Fruit fly (Drosophila melanogaster) whole organism, embryonic: ENCODE measurements around the gene Eig71Ea.

Source experiments
- ATbp ChIP-seq: fragments of 200-800 bp; sonication (Bioruptor generic); optimal IDR thresholded peaks from 2 replicates; lab custom pipeline; 2017; ENCODE audit warnings: missing biosample characterization, mild to moderate bottlenecking, missing genetic modification characterization, missing genetic modification reagents
- BtbVII ChIP-seq: fragments of 200-800 bp; sonication (Bioruptor generic); optimal IDR thresholded peaks from 3 replicates; lab custom pipeline; 2017; ENCODE audit warnings: missing biosample characterization, mild to moderate bottlenecking, missing genetic modification characterization
- CG14014 ChIP-seq: fragments of 200-800 bp; sonication (Bioruptor generic); IDR thresholded peaks from 2 replicates; pipeline ENCODE4 v1.3.6; 2022; ENCODE audit warnings: missing biosample characterization, missing genetic modification characterization
- CG15011 ChIP-seq: fragments of 200-800 bp; sonication (Bioruptor generic); optimal IDR thresholded peaks from 3 replicates; lab custom pipeline; 2018; ENCODE audit warnings: missing biosample characterization, mild to moderate bottlenecking, missing genetic modification characterization
- CG15601 ChIP-seq: fragments of 200-800 bp; sonication (Bioruptor generic); optimal IDR thresholded peaks from 3 replicates; lab custom pipeline; 2019; ENCODE audit warnings: missing biosample characterization, mild to moderate bottlenecking, missing genetic modification characterization, moderate library complexity
- CG15696 ChIP-seq: fragments of 200-800 bp; sonication (Bioruptor generic); optimal IDR thresholded peaks from 2 replicates; lab custom pipeline; 2019; ENCODE audit warnings: missing biosample characterization, mild to moderate bottlenecking, missing genetic modification characterization, moderate library complexity
- CG1647 ChIP-seq: fragments of 200-800 bp; sonication (Bioruptor generic); optimal IDR thresholded peaks from 3 replicates; lab custom pipeline; 2016; ENCODE audit warnings: missing biosample characterization, missing genetic modification characterization
- CG17385 ChIP-seq: fragments of 200-800 bp; sonication (Bioruptor generic); optimal IDR thresholded peaks from 3 replicates; lab custom pipeline; 2018; ENCODE audit warnings: missing biosample characterization, mild to moderate bottlenecking, missing genetic modification characterization
- CG2678 ChIP-seq: fragments of 200-800 bp; sonication (Bioruptor generic); optimal IDR thresholded peaks from 3 replicates; lab custom pipeline; 2019; ENCODE audit warnings: missing biosample characterization, mild to moderate bottlenecking, missing genetic modification characterization, moderate library complexity
- CG32532 ChIP-seq: fragments of 200-800 bp; sonication (Bioruptor generic); IDR thresholded peaks from 2 replicates; pipeline ENCODE4 v1.3.6; 2022; ENCODE audit warnings: missing biosample characterization, missing genetic modification characterization
- CG34422 ChIP-seq: fragments of 200-800 bp; sonication (Bioruptor generic); IDR thresholded peaks from 3 replicates; pipeline ENCODE4 v1.3.6; 2022; ENCODE audit warnings: missing biosample characterization, missing genetic modification characterization
- CG43689 ChIP-seq: fragments of 200-800 bp; sonication (Bioruptor generic); IDR thresholded peaks from 2 replicates; pipeline ENCODE4 v1.3.6; 2022; ENCODE audit warnings: missing biosample characterization, missing genetic modification characterization
- CG4424 ChIP-seq: fragments of 200-800 bp; sonication (Bioruptor generic); optimal IDR thresholded peaks from 3 replicates; lab custom pipeline; 2016; ENCODE audit warnings: missing biosample characterization, missing genetic modification characterization
- CG4820 ChIP-seq: fragments of 200-800 bp; sonication (Bioruptor generic); optimal IDR thresholded peaks from 3 replicates; lab custom pipeline; 2016; ENCODE audit warnings: missing biosample characterization, missing genetic modification characterization
- CG5245 ChIP-seq: fragments of 200-800 bp; sonication (Bioruptor generic); optimal IDR thresholded peaks from 3 replicates; lab custom pipeline; 2016; ENCODE audit warnings: missing biosample characterization, missing genetic modification characterization
- CG6654 ChIP-seq: fragments of 200-800 bp; sonication (Bioruptor generic); optimal IDR thresholded peaks from 2 replicates; lab custom pipeline; 2017; ENCODE audit warnings: missing biosample characterization, mild to moderate bottlenecking, missing genetic modification characterization
- CG6813 ChIP-seq: fragments of 200-800 bp; sonication (Bioruptor generic); optimal IDR thresholded peaks from 2 replicates; lab custom pipeline; 2017; ENCODE audit warnings: missing biosample characterization, missing genetic modification characterization, mild to moderate bottlenecking, moderate library complexity, missing genetic modification reagents
- CG9932 ChIP-seq: fragments of 200-800 bp; sonication (Bioruptor generic); IDR thresholded peaks from 2 replicates; pipeline ENCODE4 v1.3.6; 2022; ENCODE audit warnings: missing biosample characterization, missing genetic modification characterization
- CrebB ChIP-seq: fragments of 200-800 bp; sonication (Bioruptor generic); optimal IDR thresholded peaks from 3 replicates; lab custom pipeline; 2018; ENCODE audit warnings: missing biosample characterization, mild to moderate bottlenecking, missing genetic modification characterization
- Deaf1 ChIP-seq: fragments of 200-800 bp; optimal IDR thresholded peaks from 3 replicates; lab custom pipeline; 2019; ENCODE audit warnings: missing biosample characterization, mild to moderate bottlenecking, missing genetic modification characterization, moderate library complexity
- E2f2 ChIP-seq: fragments of 200-800 bp; sonication (Bioruptor generic); IDR thresholded peaks from 2 replicates; pipeline ENCODE4 v1.3.6; 2022; ENCODE audit warnings: missing biosample characterization, missing genetic modification characterization
- HHEX ChIP-seq: fragments of 200-800 bp; sonication (Bioruptor generic); optimal IDR thresholded peaks from 3 replicates; lab custom pipeline; 2017; ENCODE audit warnings: missing biosample characterization, mild to moderate bottlenecking, missing genetic modification characterization, missing genetic modification reagents
- Hr78 ChIP-seq, 2 experiments: fragments of 200-800 bp in 1 of 2; fragments of >200 bp in 1 of 2; sonication (Bioruptor generic) in 1 of 2; optimal IDR thresholded peaks; 2 replicates each; lab custom pipeline; 2017 to 2019; ENCODE audit warnings: missing biosample characterization in 2 of 2, missing genetic modification characterization in 2 of 2, mild to moderate bottlenecking in 1 of 2, moderate library complexity in 1 of 2
- Mrtf ChIP-seq: fragments of 200-800 bp; sonication (Bioruptor generic); IDR thresholded peaks from 3 replicates; pipeline ENCODE4 v1.3.6; 2022; ENCODE audit warnings: missing biosample characterization, missing genetic modification characterization
- Ptx1 ChIP-seq: fragments of 200-800 bp; sonication (Bioruptor generic); IDR thresholded peaks from 2 replicates; pipeline ENCODE4 v1.3.6; 2022; ENCODE audit warnings: missing biosample characterization, missing genetic modification characterization
- Tbp ChIP-seq: fragments of >200 bp; optimal IDR thresholded peaks from 2 replicates; lab custom pipeline; 2018; ENCODE audit warnings: missing biosample characterization, missing genetic modification characterization
- ac ChIP-seq: fragments of 200-800 bp; sonication (Bioruptor generic); optimal IDR thresholded peaks from 3 replicates; lab custom pipeline; 2017; ENCODE audit warnings: missing biosample characterization, mild to moderate bottlenecking, missing genetic modification characterization
- bcd ChIP-seq: fragments of 200-800 bp; sonication (Bioruptor generic); optimal IDR thresholded peaks from 2 replicates; lab custom pipeline; 2017; ENCODE audit warnings: missing biosample characterization, mild to moderate bottlenecking, missing genetic modification characterization
- btn ChIP-seq: fragments of 200-800 bp; sonication (Bioruptor generic); optimal IDR thresholded peaks from 2 replicates; lab custom pipeline; 2016; ENCODE audit warnings: missing biosample characterization, missing genetic modification characterization
- cas ChIP-seq: fragments of 200-800 bp; sonication (Bioruptor generic); IDR thresholded peaks from 2 replicates; pipeline ENCODE4 v1.3.6; 2022; ENCODE audit warnings: missing biosample characterization, missing genetic modification characterization
- caup ChIP-seq: fragments of 200-800 bp; sonication (Bioruptor generic); optimal IDR thresholded peaks from 3 replicates; lab custom pipeline; 2017; ENCODE audit warnings: missing biosample characterization, mild to moderate bottlenecking, missing genetic modification characterization, moderate library complexity; ENCODE audit not compliant: severe bottlenecking
- dan ChIP-seq: fragments of 200-800 bp; sonication (Bioruptor generic); IDR thresholded peaks from 2 replicates; pipeline ENCODE4 v1.3.6; 2022; ENCODE audit warnings: missing biosample characterization, missing genetic modification characterization
- dmrt99B ChIP-seq: fragments of 200-800 bp; sonication (Bioruptor generic); optimal IDR thresholded peaks from 2 replicates; lab custom pipeline; 2018; ENCODE audit warnings: missing biosample characterization, mild to moderate bottlenecking, missing genetic modification characterization, moderate library complexity
- eve ChIP-seq, 2 experiments: fragments of >200 bp; optimal IDR thresholded peaks; 2 replicates each; lab custom pipeline; 2017; ENCODE audit warnings: missing biosample characterization in 2 of 2, missing genetic modification characterization in 2 of 2
- gfzf ChIP-seq: fragments of 200-800 bp; sonication (Bioruptor generic); optimal IDR thresholded peaks from 2 replicates; lab custom pipeline; 2016; ENCODE audit warnings: missing biosample characterization, mild to moderate bottlenecking, missing genetic modification characterization, moderate library complexity
- gsb ChIP-seq: fragments of 200-800 bp; sonication (Bioruptor generic); IDR thresholded peaks from 2 replicates; pipeline ENCODE4 v1.3.6; 2022; ENCODE audit warnings: missing biosample characterization, missing genetic modification characterization
- gsb-n ChIP-seq: fragments of 200-800 bp; sonication (Bioruptor generic); optimal IDR thresholded peaks from 3 replicates; lab custom pipeline; 2018; ENCODE audit warnings: missing biosample characterization, mild to moderate bottlenecking, missing genetic modification characterization
- jigr1 ChIP-seq: fragments of 200-800 bp; sonication (Bioruptor generic); IDR thresholded peaks from 3 replicates; pipeline ENCODE4 v1.3.6; 2022; ENCODE audit warnings: missing biosample characterization, missing genetic modification characterization
- lab ChIP-seq: fragments of 200-800 bp; sonication (Bioruptor generic); optimal IDR thresholded peaks from 3 replicates; lab custom pipeline; 2017; ENCODE audit warnings: missing biosample characterization, missing genetic modification characterization, mild to moderate bottlenecking, moderate library complexity, missing genetic modification reagents
- mam ChIP-seq: fragments of 200-800 bp; sonication (Bioruptor generic); optimal IDR thresholded peaks from 3 replicates; lab custom pipeline; 2016; ENCODE audit warnings: missing biosample characterization, missing genetic modification characterization
- nau ChIP-seq: fragments of 200-800 bp; sonication (Bioruptor generic); optimal IDR thresholded peaks from 3 replicates; lab custom pipeline; 2017; ENCODE audit warnings: missing biosample characterization, mild to moderate bottlenecking, missing genetic modification characterization, missing genetic modification reagents
- nerfin-2 ChIP-seq: fragments of 200-800 bp; sonication (Bioruptor generic); IDR thresholded peaks from 2 replicates; pipeline ENCODE4 v1.3.6; 2022; ENCODE audit warnings: missing biosample characterization, missing genetic modification characterization; ENCODE audit not compliant: partially characterized antibody
- odd ChIP-seq: fragments of 200-800 bp; sonication (Bioruptor generic); optimal IDR thresholded peaks from 2 replicates; lab custom pipeline; 2017; ENCODE audit warnings: missing biosample characterization, mild to moderate bottlenecking, missing genetic modification characterization
- org-1 ChIP-seq: fragments of 200-800 bp; sonication (Bioruptor generic); optimal IDR thresholded peaks from 2 replicates; lab custom pipeline; 2017; ENCODE audit warnings: missing biosample characterization, missing genetic modification characterization
- otp ChIP-seq: fragments of 200-800 bp; sonication (Bioruptor generic); IDR thresholded peaks from 3 replicates; pipeline ENCODE4, ENCODE4 v1.3.6; 2022; ENCODE audit warnings: missing biosample characterization, missing genetic modification characterization
- pb ChIP-seq: fragments of 200-800 bp; sonication (Bioruptor generic); optimal IDR thresholded peaks from 3 replicates; lab custom pipeline; 2016; ENCODE audit warnings: missing biosample characterization, missing genetic modification characterization
- repo ChIP-seq: fragments of 200-800 bp; sonication (Bioruptor generic); optimal IDR thresholded peaks from 2 replicates; lab custom pipeline; 2016; ENCODE audit warnings: missing biosample characterization, missing genetic modification characterization
- so ChIP-seq: fragments of 200-800 bp; sonication (Bioruptor generic); IDR thresholded peaks from 3 replicates; pipeline ENCODE4 v1.3.6; 2022; ENCODE audit warnings: missing biosample characterization, missing genetic modification characterization
- twi ChIP-seq: fragments of 200-800 bp; optimal IDR thresholded peaks from 2 replicates; lab custom pipeline; 2019; ENCODE audit warnings: missing biosample characterization, mild to moderate bottlenecking, missing genetic modification characterization, moderate library complexity

Eig71Ea gene

DNA sequence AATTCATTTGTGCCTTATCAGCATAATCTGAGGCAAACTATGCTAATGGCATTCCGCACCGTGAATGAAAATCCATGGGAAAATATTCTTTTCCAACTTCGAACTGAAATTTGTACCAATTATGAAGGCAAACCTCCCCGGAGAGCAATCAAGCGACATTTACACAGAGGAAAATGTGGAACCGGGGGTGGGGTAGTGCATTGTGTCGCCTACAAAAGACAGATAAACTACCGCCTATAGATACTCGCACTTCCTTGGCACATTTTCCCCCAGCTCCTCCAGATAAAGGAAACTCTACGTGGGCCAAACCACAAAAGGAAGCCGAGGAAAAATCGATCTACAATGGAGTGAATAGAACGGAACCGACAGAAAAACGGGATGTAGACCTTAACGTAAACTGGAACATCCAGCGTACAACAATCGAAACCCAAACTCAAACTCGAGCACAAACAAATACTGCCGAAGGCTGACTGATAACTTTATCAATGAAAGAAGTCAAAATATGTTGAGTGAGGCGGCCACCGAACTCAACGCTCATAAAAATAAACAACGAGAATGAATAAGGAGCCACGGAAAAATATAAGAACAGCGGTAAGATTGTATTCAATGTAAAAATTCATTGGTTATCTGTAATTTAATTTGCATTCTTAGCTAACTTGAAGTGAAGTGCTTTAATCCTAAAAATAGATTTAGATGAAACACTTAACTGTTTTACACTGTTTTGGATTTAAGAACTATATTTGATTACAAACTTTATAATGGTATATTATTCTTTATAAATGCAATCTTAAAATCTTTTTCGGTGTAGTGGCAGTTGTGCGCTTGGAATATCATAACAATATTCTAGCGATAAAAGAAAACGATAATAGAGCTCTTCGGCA, 41.5 kb upstream of the Eig71Ea start:
- TF ChIP-seq CG17385 (GFP tag; lab: Kevin White, UChicago) (peak; percentile 8), gsb (GFP tag; lab: Robert Waterston, UW) (no peak), gsb-n (peak; percentile 31), jigr1 (no peak), CG4820 (peak; percentile 64), CG6654 (GFP tag; lab: Kevin White, UChicago) (peak; percentile 19), CrebB (no peak), nau (GFP tag; lab: Kevin White, UChicago) (peak; percentile 12), Ptx1 (GFP tag; lab: Robert Waterston, UW) (peak; percentile 8; the same call in 1 of the 2 replicates), CG14014 (GFP tag; lab: Robert Waterston, UW) (peak; percentile 44; the same call in 1 of the 2 replicates), so (GFP tag; lab: Robert Waterston, UW) (peak; percentile 28; the same call in 1 of the 3 replicates), cas (GFP tag; lab: Robert Waterston, UW) (no peak), CG32532 (GFP tag; lab: Robert Waterston, UW) (no peak), CG6813 (GFP tag; lab: Kevin White, UChicago) (peak; percentile 54), ac (GFP tag; lab: Kevin White, UChicago) (no peak), dan (GFP tag; lab: Robert Waterston, UW) (no peak), bcd (GFP tag; lab: Kevin White, UChicago) (peak; percentile 37), org-1 (GFP tag; lab: Kevin White, UChicago) (peak; percentile 35), eve (GFP tag; optimal IDR thresholded peaks at IDR 0.05; lab: Kevin White, UChicago) (no peak), btn (peak; percentile 21), Tbp (GFP tag; lab: Kevin White, UChicago) (no peak), BtbVII (peak; percentile 60), CG9932 (GFP tag; lab: Robert Waterston, UW) (peak; percentile 54), CG1647 (no peak), repo (peak; percentile 3), CG43689 (GFP tag; lab: Robert Waterston, UW) (no peak), mam (GFP tag; lab: Kevin White, UChicago) (no peak), CG34422 (no peak), Mrtf (peak; percentile 45; the same call in 1 of the 3 replicates), nerfin-2 (GFP tag; lab: Robert Waterston, UW) (no peak), dmrt99B (tag; lab: Kevin White, UChicago) (peak; percentile 61), CG15011 (GFP tag; lab: Kevin White, UChicago) (peak; percentile 20), caup (GFP tag; lab: Kevin White, UChicago) (peak; percentile 30), twi (tag; lab: Kevin White, UChicago) (peak; percentile 24), E2f2 (GFP tag; lab: Robert Waterston, UW) (no peak), ATbp (peak; percentile 56), odd (peak; percentile 31), CG5245 (GFP tag; lab: Kevin White, UChicago) (no peak), HHEX (GFP tag; lab: Kevin White, UChicago) (no peak), pb (peak; percentile 21), CG2678 (tag; lab: Kevin White, UChicago) (peak; percentile 77), CG4424 (GFP tag; lab: Kevin White, UChicago) (peak; percentile 40), otp (GFP tag; lab: Robert Waterston, UW) (no peak), CG15696 (tag; lab: Kevin White, UChicago) (peak; percentile 61), lab (GFP tag; lab: Kevin White, UChicago) (peak; percentile 28), CG15601 (peak; percentile 6), gfzf (GFP tag; lab: Kevin White, UChicago) (no peak), Hr78 (GFP tag; optimal IDR thresholded peaks at IDR 0.05; lab: Kevin White, UChicago) (peak in 1 of 2 experiments; percentile 29), Deaf1 (peak; percentile 26)
